Fruit fly (Drosophila melanogaster): ENCODE data around the gene ppk19.

Gene ppk19

dm6 chr3R:29692009-29692641 lies 19.9 kb downstream of the ppk19 start, which contains the start of gene dmrt99B:
dmrt99B (plus strand) TSS chr3R:29692591.
- no peak for TF ChIP-seq CG17801 (GFP tag; optimal IDR thresholded peaks at IDR 0.05; ENCODE audit: partially characterized antibody)

DNA sequence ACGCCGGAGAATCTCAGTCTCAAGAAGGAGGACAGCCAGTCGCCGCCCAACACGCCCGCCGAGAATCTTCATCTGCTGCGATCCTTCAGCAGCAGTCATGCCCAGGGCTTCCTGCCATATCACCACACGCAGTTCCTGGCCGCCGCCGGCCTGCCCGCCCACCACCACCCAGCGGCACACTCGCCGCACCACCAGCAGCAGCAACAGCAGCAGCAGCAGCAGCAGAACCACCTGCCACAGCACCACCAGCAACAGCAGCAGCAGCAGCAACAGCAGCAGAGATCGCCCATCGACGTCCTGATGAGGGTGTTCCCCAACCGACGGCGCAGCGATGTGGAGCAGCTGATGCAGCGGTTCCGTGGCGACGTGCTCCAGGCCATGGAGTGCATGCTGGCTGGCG lies 23.5 kb downstream of the ppk19 start:
- no peak for TF ChIP-seq CG17801 (GFP tag; optimal IDR thresholded peaks at IDR 0.05; ENCODE audit: partially characterized antibody)

- TF ChIP-seq CG17801 (GFP tag; optimal IDR thresholded peaks at IDR 0.05; ENCODE audit: partially characterized antibody): no peak
Measured at dm6 chr3R:29696359-29696758, 24.1 kb downstream of the ppk19 start.

dm6 chr3R:29697841-29698240 lies 25.6 kb downstream of the ppk19 start:
- TF ChIP-seq CG17801 (GFP tag; optimal IDR thresholded peaks at IDR 0.05; ENCODE audit: partially characterized antibody): no peak

DNA sequence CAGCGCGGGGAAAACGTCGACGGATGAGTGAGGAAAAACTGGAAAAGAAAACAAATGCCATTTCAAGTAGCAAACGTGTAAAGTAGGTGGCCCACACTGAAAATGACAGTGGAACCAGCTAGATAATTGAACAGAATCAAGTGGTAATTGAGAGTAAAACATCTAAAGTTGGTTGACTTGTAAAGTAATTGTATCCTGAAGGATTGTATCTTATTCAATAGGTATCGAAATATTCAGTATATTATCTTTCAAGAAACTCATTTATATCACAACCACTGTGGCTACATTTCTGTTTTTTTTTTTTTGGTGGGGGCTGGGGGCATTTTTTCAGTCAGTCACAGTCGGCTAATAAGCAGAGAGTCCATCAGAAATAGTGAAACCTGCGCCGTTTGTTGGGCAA lies 27.0 kb downstream of the ppk19 start:
- no peak for TF ChIP-seq CG17801 (GFP tag; optimal IDR thresholded peaks at IDR 0.05; ENCODE audit: partially characterized antibody)

DNA sequence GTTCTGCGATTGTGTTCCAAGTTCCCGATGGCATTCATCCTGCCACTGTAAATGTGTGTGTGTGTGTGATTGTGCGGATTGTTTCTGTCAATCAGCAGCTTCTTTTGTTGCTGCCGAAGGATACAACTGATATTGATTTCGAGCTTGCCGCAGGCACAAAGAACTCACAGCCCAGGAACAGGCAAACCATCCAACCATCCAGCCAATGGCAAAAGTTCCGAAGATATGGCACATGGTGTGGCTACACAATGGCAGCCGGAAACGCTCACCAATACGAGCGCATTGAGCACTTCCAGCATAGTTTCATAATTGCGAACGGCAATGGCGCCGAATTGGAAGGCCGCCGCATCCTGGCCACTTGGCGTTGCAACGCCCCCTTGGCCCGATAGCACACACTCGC lies 29.5 kb downstream of the ppk19 start:
- no peak for TF ChIP-seq CG17801 (GFP tag; optimal IDR thresholded peaks at IDR 0.05; ENCODE audit: partially characterized antibody)

DNA sequence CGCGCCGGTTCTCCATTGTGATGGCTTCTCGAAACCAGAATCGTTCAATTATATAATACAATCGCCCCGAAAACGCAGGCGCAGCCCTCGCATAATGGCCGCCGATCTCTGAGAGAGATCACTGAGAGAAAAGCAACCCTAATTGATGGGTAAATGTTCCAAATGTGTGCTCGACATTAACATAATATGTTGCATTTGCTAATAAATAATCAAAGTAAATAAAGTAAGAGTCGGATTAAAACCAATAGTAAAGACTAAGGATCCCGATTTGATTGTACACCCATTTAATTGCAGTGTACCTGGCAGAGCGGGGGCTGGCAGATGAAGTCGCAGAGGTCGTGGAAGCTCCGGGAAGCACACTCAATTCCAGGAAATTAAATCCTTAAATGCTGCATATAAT lies 32.3 kb downstream of the ppk19 start:
- TF ChIP-seq CG17801 (GFP tag; optimal IDR thresholded peaks at IDR 0.05; ENCODE audit: partially characterized antibody): no peak

- TF ChIP-seq CG17801 (GFP tag; optimal IDR thresholded peaks at IDR 0.05; ENCODE audit: partially characterized antibody): no peak
Measured at dm6 chr3R:29705789-29706303, 33.6 kb downstream of the ppk19 start.

- TF ChIP-seq CG17801 (GFP tag; optimal IDR thresholded peaks at IDR 0.05; ENCODE audit: partially characterized antibody): no peak
Measured at dm6 chr3R:29707258-29707657, 35.0 kb downstream of the ppk19 start.

DNA sequence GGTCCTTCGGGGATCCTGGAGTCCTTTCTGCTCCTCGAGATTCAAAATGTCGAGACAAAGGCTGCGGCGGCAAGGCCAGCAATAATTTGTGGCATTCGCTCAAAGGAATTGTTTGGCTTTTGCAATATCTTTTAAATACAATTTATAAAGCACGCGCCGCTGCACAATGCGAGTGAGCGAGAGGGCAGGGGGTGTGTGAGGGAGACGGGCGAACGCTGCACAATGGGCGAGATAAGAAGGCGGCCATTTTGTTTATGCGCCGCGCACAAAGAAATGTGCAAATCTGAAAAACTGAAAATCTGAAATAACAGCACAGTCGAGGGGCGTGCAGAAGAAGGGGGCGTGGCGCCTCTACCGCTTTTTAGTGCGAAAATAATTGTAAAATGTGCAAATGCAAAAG lies 36.1 kb downstream of the ppk19 start:
- TF ChIP-seq CG17801 (GFP tag; optimal IDR thresholded peaks at IDR 0.05; ENCODE audit: partially characterized antibody): no peak

dm6 chr3R:29711434-29711833 lies 39.2 kb downstream of the ppk19 start:
- TF ChIP-seq CG17801 (GFP tag; optimal IDR thresholded peaks at IDR 0.05; ENCODE audit: partially characterized antibody): no peak

DNA sequence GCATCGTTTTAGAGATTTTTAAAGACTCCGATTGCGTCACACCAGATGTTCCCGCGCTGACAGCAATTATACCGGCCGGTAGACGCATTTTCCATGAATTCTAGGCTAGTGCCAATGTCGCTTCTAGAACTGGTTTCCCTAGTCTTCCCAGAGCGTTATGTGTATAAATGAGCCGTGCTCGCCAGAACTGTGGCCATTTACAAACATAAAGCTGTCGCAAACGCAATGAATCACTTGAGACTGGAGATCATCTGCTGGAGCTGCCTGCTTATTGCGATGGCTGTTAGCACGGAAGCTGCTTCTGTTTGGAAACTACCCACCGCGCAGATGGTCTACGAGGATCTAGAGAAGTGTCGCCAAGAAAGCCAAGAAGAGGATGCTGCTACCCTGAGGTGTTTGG lies 42.1 kb downstream of the ppk19 start, which contains the start of gene Obp99d:
Gene Obp99d, plus strand, starts transcription at position 192 of the 400 bp plus-strand sequence.
- TF ChIP-seq CG17801 (GFP tag; optimal IDR thresholded peaks at IDR 0.05; ENCODE audit: partially characterized antibody): no peak

- no peak for TF ChIP-seq CG17801 (GFP tag; optimal IDR thresholded peaks at IDR 0.05; ENCODE audit: partially characterized antibody)
Measured at dm6 chr3R:29715277-29715676, 43.0 kb downstream of the ppk19 start, which contains the start of gene Dup99B. Dup99B (minus strand) TSS chr3R:29715377.

DNA sequence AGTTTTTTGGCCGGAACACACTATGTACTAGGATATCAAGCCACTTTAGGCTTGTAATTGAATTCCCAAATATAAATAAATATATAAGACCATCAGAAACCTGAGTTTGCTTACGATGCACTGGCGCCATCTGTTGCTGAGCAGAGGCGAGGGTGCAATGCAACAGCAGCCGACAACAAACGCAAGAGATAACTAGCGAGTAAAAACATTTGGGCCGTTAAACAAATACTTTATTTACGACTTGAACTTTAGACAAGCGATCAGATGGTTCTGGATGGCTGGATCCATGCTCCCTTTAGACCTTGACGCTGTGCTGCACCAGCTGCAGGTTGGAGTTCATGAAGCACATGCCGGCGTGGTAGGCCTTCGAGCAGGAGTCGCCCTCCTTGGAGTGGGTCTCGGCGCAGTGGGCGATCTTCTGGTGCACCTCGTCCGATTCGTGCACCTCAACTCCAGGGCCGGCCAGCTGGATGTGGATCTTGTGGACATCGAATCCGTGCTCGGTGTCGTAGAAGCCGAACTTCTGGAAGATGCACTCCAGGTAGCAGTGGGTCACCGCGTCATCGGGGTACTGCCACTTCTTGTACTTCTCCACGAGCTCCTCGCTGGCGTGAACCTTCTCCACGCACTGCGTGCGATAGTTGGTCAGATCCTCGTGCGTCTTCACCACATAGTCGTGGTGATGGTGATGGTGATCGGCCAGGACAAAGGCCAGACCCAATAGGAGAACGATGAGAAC lies 44.0 kb downstream of the ppk19 start:
- no peak for TF ChIP-seq CG17801 (GFP tag; optimal IDR thresholded peaks at IDR 0.05; ENCODE audit: partially characterized antibody)

DNA sequence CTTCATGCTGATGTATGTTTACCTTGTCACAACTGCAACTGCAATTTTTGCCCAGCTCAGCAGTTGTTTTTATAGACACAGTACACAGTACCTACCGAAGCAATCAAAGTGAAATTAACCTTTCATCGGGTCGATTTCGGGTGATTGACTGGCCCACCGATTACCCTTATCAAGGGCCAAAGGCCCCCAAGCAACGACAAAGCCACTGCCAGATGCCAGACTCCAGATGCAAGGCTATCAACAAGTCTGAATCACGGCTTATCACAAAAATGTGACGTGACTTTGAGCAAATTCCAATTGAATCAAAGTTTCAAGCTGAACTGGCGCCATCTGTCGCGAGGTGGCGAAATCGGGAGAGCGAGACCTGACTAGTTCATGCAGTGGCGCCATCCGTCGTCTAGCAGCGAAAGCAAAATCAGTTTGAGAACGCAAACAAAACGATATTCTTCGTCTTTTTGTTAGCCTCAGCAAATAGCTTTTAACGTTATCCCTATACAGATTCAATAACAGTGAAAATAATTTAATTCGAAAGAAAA lies 44.6 kb downstream of the ppk19 start, which contains the start of gene Obp99b:
Gene Obp99b, minus strand, starts transcription at position 115 of the 536 bp plus-strand sequence.
- no peak for TF ChIP-seq CG17801 (GFP tag; optimal IDR thresholded peaks at IDR 0.05; ENCODE audit: partially characterized antibody)

- no peak for TF ChIP-seq CG17801 (GFP tag; optimal IDR thresholded peaks at IDR 0.05; ENCODE audit: partially characterized antibody)
Measured at dm6 chr3R:29717519-29717918, 45.3 kb downstream of the ppk19 start.
